Fruit fly (Drosophila melanogaster): Measurements from ENCODE around the gene RAF2.

DNA sequence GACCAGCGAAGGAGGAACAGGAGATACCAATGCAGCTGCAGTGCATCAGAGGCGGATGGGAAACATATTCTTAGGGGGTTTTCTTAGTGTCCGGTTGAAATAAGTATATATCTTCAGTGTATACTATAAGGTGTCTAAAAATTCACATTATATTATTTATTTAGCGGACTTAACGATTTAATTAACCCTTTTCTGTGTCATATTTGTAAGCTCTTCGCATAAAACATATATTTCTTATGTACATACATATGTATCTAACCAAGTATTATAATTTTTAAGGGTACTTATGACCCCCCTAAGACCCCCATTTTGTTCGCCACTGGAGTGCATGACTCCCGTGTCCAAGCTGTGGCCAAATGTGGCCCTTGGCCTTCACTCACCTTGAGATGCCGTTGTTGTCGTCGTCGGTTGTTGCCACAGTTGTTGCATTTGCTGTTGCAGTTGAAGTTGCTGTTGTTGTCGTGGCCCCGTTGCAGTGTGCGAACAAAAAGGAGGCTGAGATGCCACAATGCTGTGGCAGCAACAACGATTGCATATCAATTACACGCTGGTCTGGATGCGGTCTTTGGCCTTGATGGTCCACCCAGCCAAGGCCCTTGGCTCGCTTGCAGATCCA is 24.8 kb upstream of the RAF2 start:
- TF ChIP-seq Dll (optimal IDR thresholded peaks at IDR 0.05) (no peak), pan (optimal IDR thresholded peaks at IDR 0.05) (no peak), EcR (GFP tag; optimal IDR thresholded peaks at IDR 0.05) (no peak)

Data from whole organism.